Fruit fly (Drosophila melanogaster) whole organism, prepupa: Measurements from ENCODE around the gene CG1943.

Source experiments
- CG10669 ChIP-seq: fragments of 200-800 bp; sonication (Bioruptor generic); optimal IDR thresholded peaks from 3 replicates; lab custom pipeline; 2018; ENCODE audit warnings: missing biosample characterization, mild to moderate bottlenecking, missing genetic modification characterization, moderate library complexity
- CG6854 ChIP-seq: fragments of 200-800 bp; sonication (Bioruptor generic); optimal IDR thresholded peaks from 2 replicates; lab custom pipeline; 2017; ENCODE audit warnings: missing biosample characterization, mild to moderate bottlenecking, missing genetic modification characterization

- TF ChIP-seq CG10669 (no peak), CG6854 (GFP tag; lab: Kevin White, UChicago) (no peak)
Observed at dm6 chr3R:7087904-7088303, 13.2 kb downstream of the CG1943 start.
